Fruit fly (Drosophila melanogaster): ENCODE data around the gene CG14153.

dm6 chr3L:10674940-10675339 lies 31.6 kb downstream of the CG14153 start:
- TF ChIP-seq Sin3A (optimal IDR thresholded peaks at IDR 0.05): no peak
- no peak for TF ChIP-seq h (optimal IDR thresholded peaks at IDR 0.05)
- no peak for TF ChIP-seq psq (optimal IDR thresholded peaks at IDR 0.05)
- TF ChIP-seq Myc (optimal IDR thresholded peaks at IDR 0.05): no peak
- no peak for TF ChIP-seq insv (optimal IDR thresholded peaks at IDR 0.05)
- no peak for TF ChIP-seq ttk (optimal IDR thresholded peaks at IDR 0.05)
